Fruit fly (Drosophila melanogaster): ENCODE results near the gene CG34012.

Gene CG34012

DNA sequence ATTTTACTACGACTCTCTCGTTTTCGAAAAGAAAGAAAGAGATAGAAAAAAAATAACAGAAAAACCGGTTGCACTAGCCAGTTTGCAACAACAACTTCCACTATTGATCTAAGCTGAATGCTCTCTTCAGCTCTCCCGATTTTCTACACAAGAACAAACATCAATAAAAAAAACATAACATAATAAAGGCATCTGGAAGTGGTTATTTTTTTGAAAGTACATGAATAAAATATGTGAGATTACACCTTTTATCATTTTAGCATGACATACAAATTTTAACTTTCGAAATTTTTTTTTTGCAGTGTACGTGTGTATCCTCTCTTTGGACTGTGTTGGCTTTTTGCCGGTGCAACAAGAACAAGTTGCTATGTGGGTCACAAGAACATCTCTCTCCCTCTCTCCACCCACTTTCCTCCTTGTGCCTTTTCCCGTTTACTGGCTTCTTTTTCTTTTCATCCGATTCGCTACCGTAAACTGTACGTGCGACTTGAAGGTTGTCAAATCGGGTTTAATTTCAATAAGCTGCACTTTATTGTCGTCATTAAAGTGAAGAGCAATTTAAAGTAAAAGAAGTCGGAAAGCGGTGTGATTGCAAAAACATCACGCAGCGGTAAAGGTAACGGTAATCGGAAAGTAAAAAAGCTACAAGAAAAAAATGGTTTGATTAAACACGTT, 24.6 kb downstream of the CG34012 start (continued):
- TF ChIP-seq insv (GFP tag; optimal IDR thresholded peaks at IDR 0.05) (peak in 1 of 2 experiments; percentile 70), CG11093 (GFP tag; IDR thresholded peaks at IDR 0.05) (peak; percentile 94), dmrt99B (tag; optimal IDR thresholded peaks at IDR 0.05) (peak; percentile 97), gcm (GFP tag; optimal IDR thresholded peaks at IDR 0.05) (peak; percentile 97), E2f1 (GFP tag; IDR thresholded peaks at IDR 0.05) (peak; percentile 93), usp (GFP tag; optimal IDR thresholded peaks at IDR 0.05) (no peak), nom (GFP tag; optimal IDR thresholded peaks at IDR 0.05) (peak; percentile 93), Nf-YA (GFP tag; IDR thresholded peaks at IDR 0.05) (peak; percentile 96), Hand (GFP tag; optimal IDR thresholded peaks at IDR 0.05) (peak; percentile 85), CG13624 (GFP tag; optimal IDR thresholded peaks at IDR 0.05) (peak; percentile 96), ken (GFP tag; IDR thresholded peaks at IDR 0.05) (peak; percentile 95), Taf1 (GFP tag; IDR thresholded peaks at IDR 0.05) (peak; percentile 75), TFAM (GFP tag; optimal IDR thresholded peaks at IDR 0.05) (peak; percentile 71), nerfin-2 (GFP tag; IDR thresholded peaks at IDR 0.05; ENCODE audit: partially characterized antibody) (no peak), ewg (GFP tag; optimal IDR thresholded peaks at IDR 0.05) (peak; percentile 93), CG32767 (GFP tag; IDR thresholded peaks at IDR 0.05) (peak; percentile 97), CG17612 (GFP tag; IDR thresholded peaks at IDR 0.05) (peak; percentile 82), Lpt (GFP tag; optimal IDR thresholded peaks at IDR 0.05) (no peak), gem (tag; optimal IDR thresholded peaks at IDR 0.05) (peak; percentile 98), Sox100B (GFP tag; optimal IDR thresholded peaks at IDR 0.05) (peak; percentile 96), Camta (GFP tag; optimal IDR thresholded peaks at IDR 0.05) (peak; percentile 97), CG17361 (GFP tag; IDR thresholded peaks at IDR 0.05) (peak; percentile 97), CG17186 (GFP tag; optimal IDR thresholded peaks at IDR 0.05) (peak; percentile 82), pho (GFP tag; optimal IDR thresholded peaks at IDR 0.05) (peak; percentile 90), stc (GFP tag; IDR thresholded peaks at IDR 0.05) (peak; percentile 95), CG11723 (GFP tag; optimal IDR thresholded peaks at IDR 0.05) (peak; percentile 94), al (GFP tag; IDR thresholded peaks at IDR 0.05) (peak; percentile 84), phol (tag; optimal IDR thresholded peaks at IDR 0.05) (peak; percentile 95), CG17359 (tag; optimal IDR thresholded peaks at IDR 0.05) (peak; percentile 97), kni (GFP tag; optimal IDR thresholded peaks at IDR 0.05) (peak; percentile 41), repo (GFP tag; optimal IDR thresholded peaks at IDR 0.05) (peak; percentile 96), CG3838 (GFP tag; optimal IDR thresholded peaks at IDR 0.05) (peak; percentile 92), nau (GFP tag; optimal IDR thresholded peaks at IDR 0.05) (no peak), CG14441 (GFP tag; IDR thresholded peaks at IDR 0.05) (peak; percentile 96), gfzf (GFP tag; optimal IDR thresholded peaks at IDR 0.05) (peak; percentile 19), emc (GFP tag; optimal IDR thresholded peaks at IDR 0.05) (peak; percentile 82), dimm (GFP tag; IDR thresholded peaks at IDR 0.05) (peak; percentile 90), CG2678 (tag; optimal IDR thresholded peaks at IDR 0.05) (peak; percentile 97), Aef1 (GFP tag; IDR thresholded peaks at IDR 0.05) (peak; percentile 94), Deaf1 (tag; optimal IDR thresholded peaks at IDR 0.05) (no peak), sna (GFP tag; IDR thresholded peaks at IDR 0.05; ENCODE audit: partially characterized antibody) (no peak), zfh1 (GFP tag; IDR thresholded peaks at IDR 0.05) (peak; percentile 98), Vsx1 (GFP tag; optimal IDR thresholded peaks at IDR 0.05) (peak; percentile 92), bsh (GFP tag; optimal IDR thresholded peaks at IDR 0.05) (peak; percentile 97 to 99), CG8359 (GFP tag; optimal IDR thresholded peaks at IDR 0.05; ENCODE audit: borderline replicate concordance) (peak; percentile 88), twi (tag; optimal IDR thresholded peaks at IDR 0.05) (peak; percentile 89), CG11695 (GFP tag; IDR thresholded peaks at IDR 0.05) (peak; percentile 94), CG6254 (GFP tag; optimal IDR thresholded peaks at IDR 0.05) (peak; percentile 96), CG5953 (GFP tag; IDR thresholded peaks at IDR 0.05) (peak; percentile 95)
